Worm (Caenorhabditis elegans) whole organism, L1 larva: ENCODE data around the gene K11G12.6.

Source experiments
- elt-3 ChIP-seq, 6 experiments: fragments of 150-350 bp in 1 of 6; sonication (generic microtip); optimal IDR thresholded peaks; 2 replicates each; lab custom pipeline; 2017 to 2018; ENCODE audit warnings: missing biosample characterization in 6 of 6, missing genetic modification characterization in 6 of 6, inconsistent platforms in 1 of 6
- fkh-10 ChIP-seq: sonication (generic microtip); optimal IDR thresholded peaks from 2 replicates; lab custom pipeline; 2017; ENCODE audit warnings: missing biosample characterization, missing genetic modification reagents, missing genetic modification characterization
- sox-4 ChIP-seq: sonication (generic microtip); optimal IDR thresholded peaks from 2 replicates; lab custom pipeline; 2016; ENCODE audit warnings: missing genetic modification characterization, missing compliant biosample characterization
- sptf-1 ChIP-seq: fragments of 150-350 bp; optimal IDR thresholded peaks from 2 replicates; lab custom pipeline; 2014; ENCODE audit warnings: missing biosample characterization, missing genetic modification characterization
- unc-62 ChIP-seq: fragments of 150-350 bp; optimal IDR thresholded peaks from 2 replicates; lab custom pipeline; 2014; ENCODE audit warnings: missing biosample characterization, missing genetic modification reagents, missing genetic modification characterization
- unc-86 ChIP-seq: sonication (generic microtip); optimal IDR thresholded peaks from 2 replicates; lab custom pipeline; 2016; ENCODE audit warnings: missing genetic modification characterization, missing compliant biosample characterization
- zag-1 ChIP-seq: fragments of 150-350 bp; optimal IDR thresholded peaks from 2 replicates; lab custom pipeline; 2014; ENCODE audit warnings: missing biosample characterization, missing genetic modification characterization

DNA sequence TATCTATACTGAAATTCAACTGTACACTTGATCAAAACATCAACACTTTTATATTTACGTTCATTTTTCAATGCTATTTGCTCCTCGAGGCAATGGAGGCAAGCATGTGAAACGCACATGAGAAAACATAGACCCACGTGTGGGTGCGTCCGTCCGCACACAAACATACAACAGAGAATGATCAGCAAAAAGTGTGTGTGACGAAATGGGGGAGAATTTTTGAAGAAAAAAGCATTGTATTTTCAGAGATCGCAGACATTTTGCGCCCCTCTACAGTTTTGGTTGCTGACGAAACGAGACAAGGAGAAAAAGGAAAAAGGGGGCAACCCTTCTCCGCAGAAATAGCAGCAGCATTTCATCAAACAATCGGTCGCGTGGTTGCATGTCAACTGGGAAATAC is 20.7 kb upstream of the K11G12.6 start:
- TF ChIP-seq elt-3 (tag; optimal IDR thresholded peaks at IDR 0.05; lab: Kevin White, UChicago): peak in 4 of 6 experiments; percentile 36 to 93 (median 76)
- TF ChIP-seq unc-62 (GFP tag; lab: Kevin White, UChicago): no peak
- peak; percentile 69 for TF ChIP-seq sox-4 (tag; lab: Kevin White, UChicago)
- no peak for TF ChIP-seq zag-1
- TF ChIP-seq sptf-1 (tag; lab: Kevin White, UChicago): no peak
- peak; percentile 6 for TF ChIP-seq unc-86 (tag; lab: Kevin White, UChicago)
- peak; percentile 42 for TF ChIP-seq fkh-10
